Worm (Caenorhabditis elegans) whole organism, mixed stage, embryonic: ENCODE data around the gene dnj-8.

Experiments
- M03D4.4 ChIP-seq: sonication (generic microtip); optimal IDR thresholded peaks from 2 replicates; lab custom pipeline; 2017; ENCODE audit warnings: mild to moderate bottlenecking, missing genetic modification characterization, missing compliant biosample characterization
- bed-3 ChIP-seq: fragments of 200-800 bp; sonication (Bioruptor generic); optimal IDR thresholded peaks from 3 replicates; lab custom pipeline; 2018; ENCODE audit warnings: mild to moderate bottlenecking, missing genetic modification characterization, moderate library complexity, missing compliant biosample characterization
- blmp-1 ChIP-seq: fragments of 150-350 bp; optimal IDR thresholded peaks from 2 replicates; lab custom pipeline; 2014; ENCODE audit warnings: missing biosample characterization, missing genetic modification characterization
- ceh-39 ChIP-seq: fragments of 150-350 bp; optimal IDR thresholded peaks from 2 replicates; lab custom pipeline; 2014; ENCODE audit warnings: missing biosample characterization, missing genetic modification characterization
- ceh-43 ChIP-seq: fragments of 200-800 bp; sonication (Bioruptor generic); optimal IDR thresholded peaks from 2 replicates; lab custom pipeline; 2018; ENCODE audit warnings: mild to moderate bottlenecking, missing genetic modification characterization, moderate library complexity, missing compliant biosample characterization
- cnd-1 ChIP-seq: fragments of 200-800 bp; sonication (Bioruptor generic); optimal IDR thresholded peaks from 2 replicates; lab custom pipeline; 2018; ENCODE audit warnings: mild to moderate bottlenecking, missing genetic modification characterization, missing compliant biosample characterization
- drap-1 ChIP-seq: fragments of 200-800 bp; sonication (Bioruptor generic); optimal IDR thresholded peaks from 3 replicates; lab custom pipeline; 2018; ENCODE audit warnings: mild to moderate bottlenecking, missing genetic modification characterization, missing compliant biosample characterization
- elt-1 ChIP-seq: sonication (generic microtip); optimal IDR thresholded peaks from 2 replicates; lab custom pipeline; 2017; ENCODE audit warnings: missing genetic modification characterization, mild to moderate bottlenecking, missing compliant biosample characterization, antibody characterized with exemption, moderate library complexity, borderline replicate concordance; ENCODE audit not compliant: insufficient read depth
- elt-3 ChIP-seq: fragments of 150-350 bp; optimal IDR thresholded peaks from 2 replicates; lab custom pipeline; 2014; ENCODE audit warnings: missing biosample characterization, missing genetic modification characterization
- ham-2 ChIP-seq: fragments of 200-800 bp; sonication (Bioruptor generic); optimal IDR thresholded peaks from 2 replicates; lab custom pipeline; 2018; ENCODE audit warnings: mild to moderate bottlenecking, missing genetic modification characterization, missing compliant biosample characterization
- hlh-1 ChIP-seq: fragments of 150-350 bp; optimal IDR thresholded peaks from 2 replicates; lab custom pipeline; 2014; ENCODE audit warnings: missing biosample characterization, missing genetic modification reagents, missing genetic modification characterization
- lin-13 ChIP-seq: fragments of 150-350 bp; optimal IDR thresholded peaks from 2 replicates; lab custom pipeline; 2014; ENCODE audit warnings: missing biosample characterization, missing genetic modification characterization
- lin-32 ChIP-seq: fragments of 200-800 bp; sonication (Bioruptor generic); optimal IDR thresholded peaks from 2 replicates; lab custom pipeline; 2018; ENCODE audit warnings: mild to moderate bottlenecking, missing genetic modification characterization, missing compliant biosample characterization
- lsy-2 ChIP-seq: fragments of 150-350 bp; optimal IDR thresholded peaks from 2 replicates; lab custom pipeline; 2014; ENCODE audit warnings: missing biosample characterization, missing genetic modification characterization
- mab-5 ChIP-seq: fragments of 150-350 bp; optimal IDR thresholded peaks from 2 replicates; lab custom pipeline; 2014; ENCODE audit warnings: missing biosample characterization, missing genetic modification characterization
- mep-1 ChIP-seq: fragments of 150-350 bp; optimal IDR thresholded peaks from 2 replicates; lab custom pipeline; 2017; ENCODE audit warnings: missing biosample characterization, missing genetic modification reagents, missing genetic modification characterization, inconsistent platforms
- mls-2 ChIP-seq: sonication (generic microtip); optimal IDR thresholded peaks from 2 replicates; lab custom pipeline; 2016; ENCODE audit warnings: mild to moderate bottlenecking, missing genetic modification characterization, moderate library complexity, missing compliant biosample characterization
- nhr-12 ChIP-seq: fragments of 150-350 bp; optimal IDR thresholded peaks from 2 replicates; lab custom pipeline; 2014; ENCODE audit warnings: missing biosample characterization, missing genetic modification characterization
- nhr-2 ChIP-seq: fragments of 150-350 bp; optimal IDR thresholded peaks from 2 replicates; lab custom pipeline; 2014; ENCODE audit warnings: missing biosample characterization, missing genetic modification characterization
- nhr-237 ChIP-seq: fragments of 150-350 bp; optimal IDR thresholded peaks from 2 replicates; lab custom pipeline; 2014; ENCODE audit warnings: missing biosample characterization, missing genetic modification characterization
- nhr-76 ChIP-seq: sonication (generic microtip); optimal IDR thresholded peaks from 2 replicates; lab custom pipeline; 2017; ENCODE audit warnings: missing biosample characterization, missing genetic modification characterization
- pha-4 ChIP-seq: fragments of 150-350 bp; optimal IDR thresholded peaks from 2 replicates; lab custom pipeline; 2018; ENCODE audit warnings: missing biosample characterization, missing genetic modification reagents, missing genetic modification characterization
- snpc-4 ChIP-seq: fragments of 150-350 bp; optimal IDR thresholded peaks from 2 replicates; lab custom pipeline; 2014; ENCODE audit warnings: missing biosample characterization, missing genetic modification characterization
- tbx-8 ChIP-seq: fragments of 200-800 bp; sonication (Bioruptor generic); optimal IDR thresholded peaks from 2 replicates; lab custom pipeline; 2018; ENCODE audit warnings: mild to moderate bottlenecking, missing genetic modification characterization, moderate library complexity, missing compliant biosample characterization
- unc-120 ChIP-seq: sonication (generic microtip); optimal IDR thresholded peaks from 2 replicates; lab custom pipeline; 2017; ENCODE audit warnings: missing genetic modification characterization, missing compliant biosample characterization; ENCODE audit not compliant: poor library complexity, severe bottlenecking
- unc-39 ChIP-seq: fragments of 150-350 bp; optimal IDR thresholded peaks from 2 replicates; lab custom pipeline; 2014; ENCODE audit warnings: missing biosample characterization, missing genetic modification characterization
- zip-8 ChIP-seq: fragments of 150-350 bp; optimal IDR thresholded peaks from 2 replicates; lab custom pipeline; 2014; ENCODE audit warnings: missing biosample characterization, missing genetic modification characterization

dnj-8 gene

DNA sequence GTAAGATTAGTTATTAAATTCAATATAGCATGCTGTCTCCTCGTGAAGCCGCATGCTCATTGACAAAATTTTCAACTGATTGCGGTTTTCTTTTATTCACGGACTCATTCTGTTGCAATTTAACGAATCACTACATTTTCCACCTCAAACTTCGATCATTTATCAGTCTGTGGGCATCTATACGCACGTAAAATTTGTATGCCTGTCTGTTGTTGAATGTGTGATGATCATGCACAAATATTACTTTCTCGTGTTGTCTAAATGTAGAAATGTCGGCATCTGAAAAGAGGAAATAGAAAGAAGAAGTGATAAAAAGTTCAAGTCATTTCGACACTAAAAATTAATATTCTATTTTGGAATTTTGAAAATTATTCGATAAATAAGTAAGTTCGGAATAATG lies 14.7 kb upstream of the dnj-8 start:
- TF ChIP-seq mls-2, result no peak
- TF ChIP-seq lin-32, result no peak
- TF ChIP-seq unc-39 (tag; lab: Kevin White, UChicago), result no peak
- TF ChIP-seq tbx-8 (GFP tag; lab: Kevin White, UChicago), result no peak
- TF ChIP-seq ceh-43 (GFP tag; lab: Kevin White, UChicago), result no peak
- no peak for TF ChIP-seq bed-3 (GFP tag; lab: Kevin White, UChicago)
- no peak for TF ChIP-seq zip-8 (tag; lab: Kevin White, UChicago)
- no peak for TF ChIP-seq nhr-76 (tag; lab: Kevin White, UChicago)
- TF ChIP-seq snpc-4 (tag; lab: Kevin White, UChicago), result no peak
- no peak for TF ChIP-seq elt-3 (tag; lab: Kevin White, UChicago)
- no peak for TF ChIP-seq nhr-12
- no peak for TF ChIP-seq elt-1 (tag; lab: Kevin White, UChicago)
- TF ChIP-seq mep-1, result no peak

DNA sequence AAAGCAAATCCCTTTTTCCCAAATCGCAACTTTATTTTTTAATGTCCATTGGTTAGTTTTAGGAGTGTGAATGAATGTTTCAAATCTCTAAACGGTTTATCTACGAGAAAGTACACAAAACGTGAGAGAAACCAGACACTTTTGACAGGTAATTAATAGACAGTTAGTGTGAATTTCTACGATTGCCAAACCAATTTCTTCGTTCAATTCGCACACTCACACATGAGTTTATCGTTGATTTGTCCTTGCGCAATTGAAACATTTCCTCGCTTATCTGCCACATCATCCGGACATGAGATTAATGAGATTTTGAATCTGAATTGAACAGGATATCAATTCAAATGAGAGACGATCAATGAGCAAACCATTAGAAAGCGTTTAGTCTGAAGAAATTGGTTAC lies 12.4 kb upstream of the dnj-8 start:
- TF ChIP-seq elt-1 (tag; lab: Kevin White, UChicago), result peak; percentile 4
- TF ChIP-seq lsy-2 (tag; lab: Kevin White, UChicago), result no peak

DNA sequence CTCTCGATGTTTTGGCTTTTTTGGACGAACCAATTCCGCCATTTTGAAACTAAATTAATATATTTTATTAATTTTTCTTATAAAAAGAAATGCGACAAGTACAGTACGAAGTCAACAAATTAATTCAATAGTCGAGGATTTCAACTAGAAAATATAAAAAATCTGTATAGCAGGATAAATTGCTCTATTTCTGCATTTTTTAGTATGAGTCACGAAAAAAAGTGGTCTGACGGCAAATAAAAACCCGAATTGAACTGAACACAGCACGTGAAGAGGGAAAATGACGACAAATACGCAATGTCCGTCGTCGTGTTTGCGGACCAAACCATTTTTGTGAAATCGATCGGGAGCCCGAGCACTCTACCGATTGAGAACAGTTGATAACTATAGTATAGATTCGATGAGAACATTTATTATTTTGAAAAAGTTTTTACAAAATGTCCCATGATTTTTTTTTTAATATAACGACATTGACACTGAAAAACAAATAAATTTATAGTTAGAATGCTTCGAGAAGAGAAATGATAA lies 11.5 kb upstream of the dnj-8 start, which contains the start of gene epg-5:
Gene epg-5, minus strand, starts transcription at position 51 of the 528 bp plus-strand sequence.
- TF ChIP-seq zip-8 (tag; lab: Kevin White, UChicago), result no peak
- TF ChIP-seq unc-120 (tag; lab: Kevin White, UChicago), result peak; percentile 67

ce11 chrII:6608626-6609025 lies 10.7 kb upstream of the dnj-8 start:
- no peak for TF ChIP-seq unc-120 (tag; lab: Kevin White, UChicago)
- TF ChIP-seq mab-5 (tag; lab: Kevin White, UChicago), result no peak
- TF ChIP-seq blmp-1 (tag; lab: Kevin White, UChicago), result no peak
- no peak for TF ChIP-seq nhr-76 (tag; lab: Kevin White, UChicago)
- no peak for TF ChIP-seq ceh-43 (GFP tag; lab: Kevin White, UChicago)
- no peak for TF ChIP-seq lin-13 (tag; lab: Kevin White, UChicago)
- TF ChIP-seq zip-8 (tag; lab: Kevin White, UChicago), result no peak
- TF ChIP-seq nhr-12, result no peak
- TF ChIP-seq nhr-237 (tag; lab: Kevin White, UChicago), result no peak
- TF ChIP-seq drap-1, result no peak

DNA sequence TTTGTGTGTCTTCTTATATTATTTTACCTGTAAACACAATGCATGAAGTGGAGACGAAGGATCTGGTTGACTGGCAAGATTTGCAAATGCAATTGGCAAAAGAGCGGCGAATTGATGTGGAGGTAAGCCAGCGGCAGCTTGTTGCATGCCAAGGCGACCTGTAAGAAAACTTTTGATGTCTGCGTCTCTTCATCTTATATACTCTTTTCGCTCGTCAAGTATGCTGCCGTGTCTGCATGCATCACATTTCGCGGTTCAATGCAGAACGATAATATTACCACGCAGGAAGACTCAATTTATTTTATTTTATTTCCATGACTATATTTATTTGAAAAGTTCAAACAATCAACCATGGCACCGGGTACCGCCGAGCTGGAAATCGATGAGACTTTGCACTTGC lies 3.1 kb upstream of the dnj-8 start, which contains the start of gene vps-33.2:
Gene vps-33.2, plus strand, starts transcription at position 244 of the 400 bp plus-strand sequence.
- no peak for TF ChIP-seq hlh-1 (tag; lab: Kevin White, UChicago)
- no peak for TF ChIP-seq ceh-43 (GFP tag; lab: Kevin White, UChicago)
- TF ChIP-seq lin-13 (tag; lab: Kevin White, UChicago), result peak; percentile 6
- peak; percentile 42 for TF ChIP-seq pha-4 (tag; lab: Kevin White, UChicago)
- TF ChIP-seq cnd-1 (tag; lab: Kevin White, UChicago), result peak; percentile 29
- TF ChIP-seq nhr-76 (tag; lab: Kevin White, UChicago), result no peak
- no peak for TF ChIP-seq unc-120 (tag; lab: Kevin White, UChicago)
- peak; percentile 79 for TF ChIP-seq ham-2 (GFP tag; lab: Kevin White, UChicago)
- TF ChIP-seq ceh-39, result peak; percentile 19
- TF ChIP-seq, all 35 proteins: peak for 5

ce11 chrII:6597507-6597906 lies 373 bp downstream of the dnj-8 start:
- no peak for TF ChIP-seq unc-120 (tag; lab: Kevin White, UChicago)
- TF ChIP-seq lin-13 (tag; lab: Kevin White, UChicago), result no peak
- no peak for TF ChIP-seq ceh-39
- TF ChIP-seq drap-1, result no peak
- no peak for TF ChIP-seq snpc-4 (tag; lab: Kevin White, UChicago)
- TF ChIP-seq zip-8 (tag; lab: Kevin White, UChicago), result no peak
- TF ChIP-seq blmp-1 (tag; lab: Kevin White, UChicago), result no peak
- no peak for TF ChIP-seq tbx-8 (GFP tag; lab: Kevin White, UChicago)
- TF ChIP-seq, all 35 proteins: peak for 0

DNA sequence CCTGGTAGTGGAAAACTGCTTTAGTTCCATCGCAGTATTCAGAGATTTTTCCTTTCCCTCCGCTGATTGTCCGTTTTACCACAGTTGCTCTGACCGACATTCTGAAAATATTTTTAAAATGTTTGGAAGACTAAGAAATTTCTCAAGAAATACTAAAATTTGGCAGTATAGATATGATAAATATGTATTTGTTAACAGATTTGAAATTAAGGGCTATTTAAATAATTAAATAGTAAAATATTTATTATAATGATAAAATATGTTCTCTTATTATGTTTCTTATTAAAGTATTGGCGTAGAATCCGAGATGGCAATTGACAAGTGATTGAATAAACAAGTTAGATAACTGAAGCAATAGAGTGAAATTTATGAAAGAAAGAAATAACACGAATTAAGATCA lies 3.7 kb downstream of the dnj-8 start, which contains the start of gene aipr-1:
Gene aipr-1, minus strand, starts transcription at position 101 of the 400 bp plus-strand sequence.
- no peak for TF ChIP-seq nhr-2 (tag; lab: Kevin White, UChicago)
- TF ChIP-seq M03D4.4 (tag; lab: Kevin White, UChicago), result no peak
- TF ChIP-seq, all 35 proteins: peak for 0
